Worm (Caenorhabditis elegans) whole organism, midembryonic: ENCODE measurements around the gene R52.6.
"Not testable (repeated sequence)": the region's sequence is repeated elsewhere in the genome, so short reads cannot be mapped to it uniquely, and the experiment has no call there.

Source experiments
- flt-1 ChIP-seq: fragments of 200-800 bp; sonication (Bioruptor generic); IDR thresholded peaks from 2 replicates; pipeline ENCODE4 v1.3.6; 2022; ENCODE audit warnings: missing genetic modification characterization, missing compliant biosample characterization
- klf-2 ChIP-seq: fragments of 200-800 bp; sonication (Bioruptor generic); conservative IDR thresholded peaks from 2 replicates; pipeline ENCODE4 v1.3.6; 2022; ENCODE audit warnings: missing genetic modification reagents, missing genetic modification characterization, missing compliant biosample characterization
- med-1 ChIP-seq: sonication (generic microtip); optimal IDR thresholded peaks from 2 replicates; lab custom pipeline; 2017; ENCODE audit warnings: missing genetic modification characterization, mild to moderate bottlenecking, missing compliant biosample characterization, antibody characterized with exemption, missing genetic modification reagents; ENCODE audit not compliant: insufficient read depth
- tab-1 ChIP-seq: fragments of 200-800 bp; sonication (Bioruptor generic); IDR thresholded peaks from 2 replicates; pipeline ENCODE4 v1.3.6; 2022; ENCODE audit warnings: missing genetic modification characterization, missing compliant biosample characterization
- ztf-29 ChIP-seq: fragments of 200-800 bp; sonication (Bioruptor generic); IDR thresholded peaks from 2 replicates; pipeline ENCODE4 v1.3.6; 2022; ENCODE audit warnings: missing genetic modification reagents, missing genetic modification characterization, missing compliant biosample characterization

ce11 chrII:2153708-2154107, 40.9 kb upstream of the R52.6 start, which contains the start of gene math-18:
- not testable (repeated sequence) for TF ChIP-seq tab-1 (GFP tag; lab: Robert Waterston, UW); klf-2 (GFP tag; lab: Robert Waterston, UW); ztf-29; med-1 (GFP tag; lab: Kevin White, UChicago); flt-1 (GFP tag; lab: Robert Waterston, UW)
